Worm (Caenorhabditis elegans) whole organism, late embryonic: ENCODE results near the gene ilkp-1.

Experiments used
- C38D4.7 ChIP-seq: fragments of 200-800 bp; sonication (Bioruptor generic); optimal IDR thresholded peaks from 2 replicates; lab custom pipeline; 2018; ENCODE audit warnings: mild to moderate bottlenecking, missing genetic modification characterization, moderate library complexity, missing compliant biosample characterization
- ceh-14 ChIP-seq: sonication (generic microtip); optimal IDR thresholded peaks from 2 replicates; lab custom pipeline; 2016; ENCODE audit warnings: missing genotype, missing genetic modification characterization, missing compliant biosample characterization
- ceh-19 ChIP-seq: fragments of 200-800 bp; sonication (Bioruptor generic); optimal IDR thresholded peaks from 2 replicates; lab custom pipeline; 2018; ENCODE audit warnings: mild to moderate bottlenecking, missing genetic modification characterization, missing compliant biosample characterization
- ceh-2 ChIP-seq: sonication (generic microtip); optimal IDR thresholded peaks from 2 replicates; lab custom pipeline; 2016; ENCODE audit warnings: missing genotype, missing genetic modification characterization, missing compliant biosample characterization
- dve-1 ChIP-seq: sonication (generic microtip); optimal IDR thresholded peaks from 2 replicates; lab custom pipeline; 2017; ENCODE audit warnings: antibody characterized with exemption, mild to moderate bottlenecking, missing genetic modification characterization, missing compliant biosample characterization
- unc-55 ChIP-seq: sonication (generic microtip); optimal IDR thresholded peaks from 2 replicates; lab custom pipeline; 2017; ENCODE audit warnings: missing biosample characterization, missing genetic modification reagents, missing genetic modification characterization

DNA sequence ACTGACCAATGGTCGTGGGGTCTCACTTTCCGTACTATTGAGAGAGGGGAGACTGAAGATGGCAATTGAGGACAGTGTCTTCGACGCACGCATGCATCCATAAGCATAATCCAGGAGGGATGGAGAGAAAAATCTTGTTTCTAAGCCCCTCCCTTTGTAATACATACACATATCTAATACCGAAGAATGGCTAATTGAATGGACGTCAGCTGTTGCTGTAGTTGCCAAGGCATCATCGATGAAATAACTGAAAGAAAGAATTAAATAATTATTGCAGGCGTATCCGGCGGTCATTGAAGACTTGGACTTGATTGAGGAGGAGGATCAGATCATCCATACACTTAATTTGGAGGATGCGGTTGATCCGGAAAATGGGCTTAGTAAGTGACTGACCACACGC is 24.5 kb upstream of the ilkp-1 start, which contains the start of gene F33A8.7:
- no peak for TF ChIP-seq ceh-19 (GFP tag; lab: Kevin White, UChicago)
- no peak for TF ChIP-seq ceh-14
- TF ChIP-seq ceh-2 (tag; lab: Kevin White, UChicago): no peak
- TF ChIP-seq unc-55 (GFP tag; lab: Kevin White, UChicago): no peak
- no peak for TF ChIP-seq C38D4.7
- TF ChIP-seq dve-1 (tag; lab: Kevin White, UChicago): no peak
